Worm (Caenorhabditis elegans): ENCODE data around the gene gstk-2.

ce11 chrIV:7291066-7291465 is 49.0 kb upstream of the gstk-2 start:
- TF ChIP-seq him-1 (tag; optimal IDR thresholded peaks at IDR 0.05) (no peak), dao-5 (tag; optimal IDR thresholded peaks at IDR 0.05) (no peak), W03F9.2 (tag; optimal IDR thresholded peaks at IDR 0.05) (no peak)
